Worm (Caenorhabditis elegans) whole organism, midembryonic: ENCODE data around the gene M110.9.

Source experiments
- T22C8.4 ChIP-seq: fragments of 200-800 bp; sonication (Bioruptor generic); IDR thresholded peaks from 2 replicates; pipeline ENCODE4 v1.3.6; 2022; ENCODE audit warnings: missing genetic modification characterization, missing compliant biosample characterization
- cog-1 ChIP-seq: sonication (generic microtip); optimal IDR thresholded peaks from 2 replicates; lab custom pipeline; 2016; ENCODE audit warnings: missing genetic modification characterization, missing compliant biosample characterization
- flt-1 ChIP-seq: fragments of 200-800 bp; sonication (Bioruptor generic); IDR thresholded peaks from 2 replicates; pipeline ENCODE4 v1.3.6; 2022; ENCODE audit warnings: missing genetic modification characterization, missing compliant biosample characterization
- klf-2 ChIP-seq: fragments of 200-800 bp; sonication (Bioruptor generic); conservative IDR thresholded peaks from 2 replicates; pipeline ENCODE4 v1.3.6; 2022; ENCODE audit warnings: missing genetic modification reagents, missing genetic modification characterization, missing compliant biosample characterization
- med-1 ChIP-seq: sonication (generic microtip); optimal IDR thresholded peaks from 2 replicates; lab custom pipeline; 2017; ENCODE audit warnings: missing genetic modification characterization, mild to moderate bottlenecking, missing compliant biosample characterization, antibody characterized with exemption, missing genetic modification reagents; ENCODE audit not compliant: insufficient read depth
- ref-1 ChIP-seq: fragments of 200-800 bp; sonication (Bioruptor generic); conservative IDR thresholded peaks from 2 replicates; pipeline ENCODE4 v1.3.6; 2022; ENCODE audit warnings: missing genetic modification reagents, missing genetic modification characterization, missing compliant biosample characterization
- tab-1 ChIP-seq: fragments of 200-800 bp; sonication (Bioruptor generic); IDR thresholded peaks from 2 replicates; pipeline ENCODE4 v1.3.6; 2022; ENCODE audit warnings: missing genetic modification characterization, missing compliant biosample characterization
- ztf-23 ChIP-seq: fragments of 200-800 bp; sonication (Bioruptor generic); IDR thresholded peaks from 2 replicates; pipeline ENCODE4 v1.3.6; 2022; ENCODE audit warnings: missing genetic modification reagents, missing genetic modification characterization, missing compliant biosample characterization
- ztf-29 ChIP-seq: fragments of 200-800 bp; sonication (Bioruptor generic); IDR thresholded peaks from 2 replicates; pipeline ENCODE4 v1.3.6; 2022; ENCODE audit warnings: missing genetic modification reagents, missing genetic modification characterization, missing compliant biosample characterization

DNA sequence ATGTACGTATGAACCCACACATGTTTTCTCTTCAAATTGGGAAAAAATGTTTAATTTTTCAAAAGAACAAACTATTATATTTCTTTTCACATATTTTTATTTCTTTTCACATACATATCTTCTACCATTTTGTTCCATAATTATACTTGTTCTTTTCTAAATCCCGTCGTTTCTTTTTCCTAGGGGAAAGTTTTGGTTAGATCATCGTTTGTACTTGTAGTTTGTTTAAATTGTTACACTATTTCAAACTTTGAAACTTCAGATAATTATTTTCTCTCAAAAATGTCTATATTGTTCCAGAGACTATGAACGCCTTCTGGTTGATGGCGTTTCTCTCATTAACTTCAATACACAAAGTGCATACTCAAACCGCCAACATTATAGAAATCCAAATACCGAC, 24.9 kb downstream of the M110.9 start, which contains the start of gene F35C11.7:
- no peak for TF ChIP-seq cog-1 (tag; lab: Kevin White, UChicago)
- TF ChIP-seq med-1, result no peak
- no peak for TF ChIP-seq T22C8.4 (GFP tag; lab: Robert Waterston, UW)
- TF ChIP-seq tab-1, result no peak
- no peak for TF ChIP-seq ztf-29 (GFP tag; lab: Robert Waterston, UW)
- no peak for TF ChIP-seq flt-1 (GFP tag; lab: Robert Waterston, UW)
- TF ChIP-seq ztf-23 (GFP tag; lab: Robert Waterston, UW), result no peak
- TF ChIP-seq ref-1, result no peak
- no peak for TF ChIP-seq klf-2
